Worm (Caenorhabditis elegans) whole organism, L4 larva: ENCODE results near the gene clc-11.

Experiments used
- R02D3.7 ChIP-seq: fragments of 150-350 bp; sonication (generic microtip); optimal IDR thresholded peaks from 3 replicates; lab custom pipeline; 2014; ENCODE audit warnings: missing biosample characterization, missing genetic modification characterization
- attf-4 ChIP-seq: sonication (generic microtip); optimal IDR thresholded peaks from 3 replicates; lab custom pipeline; 2017; ENCODE audit warnings: missing biosample characterization, missing genetic modification characterization
- ceh-20 ChIP-seq: fragments of 200-800 bp; sonication (Bioruptor generic); IDR thresholded peaks from 2 replicates; pipeline ENCODE4 v1.3.6; 2022; ENCODE audit warnings: missing genetic modification reagents, missing genetic modification characterization, missing compliant biosample characterization
- ceh-44 ChIP-seq: fragments of 200-800 bp; sonication (Bioruptor generic); IDR thresholded peaks from 2 replicates; pipeline ENCODE4 v1.3.6; 2022; ENCODE audit warnings: missing genetic modification reagents, missing genetic modification characterization, missing compliant biosample characterization
- ceh-62 ChIP-seq: sonication (generic microtip); optimal IDR thresholded peaks from 2 replicates; lab custom pipeline; 2017; ENCODE audit warnings: missing biosample characterization, missing genetic modification characterization
- ces-1 ChIP-seq: fragments of 150-350 bp; sonication (generic microtip); optimal IDR thresholded peaks from 4 replicates; lab custom pipeline; 2014; ENCODE audit warnings: missing biosample characterization, missing genetic modification reagents, missing genetic modification characterization
- cey-2 ChIP-seq: sonication (generic microtip); optimal IDR thresholded peaks from 3 replicates; lab custom pipeline; 2017; ENCODE audit warnings: missing genetic modification characterization, mild to moderate bottlenecking, missing compliant biosample characterization, antibody characterized with exemption, borderline replicate concordance; ENCODE audit not compliant: insufficient read depth
- dmd-6 ChIP-seq: fragments of 200-800 bp; sonication (Bioruptor generic); IDR thresholded peaks from 2 replicates; pipeline ENCODE4 v1.3.6; 2022; ENCODE audit warnings: missing genetic modification reagents, missing genetic modification characterization, missing compliant biosample characterization
- dmd-8 ChIP-seq: fragments of 200-800 bp; sonication (Bioruptor generic); IDR thresholded peaks from 2 replicates; pipeline ENCODE4 v1.3.6; 2022; ENCODE audit warnings: missing genetic modification characterization, missing compliant biosample characterization
- dmd-9 ChIP-seq: fragments of 200-800 bp; sonication (Bioruptor generic); IDR thresholded peaks from 2 replicates; pipeline ENCODE4 v1.3.6; 2022; ENCODE audit warnings: missing genetic modification reagents, missing genetic modification characterization, missing compliant biosample characterization
- dpl-1 ChIP-seq: fragments of 150-350 bp; optimal IDR thresholded peaks from 2 replicates; lab custom pipeline; 2014; ENCODE audit warnings: missing biosample characterization, missing genetic modification reagents, missing genetic modification characterization
- egl-27 ChIP-seq: sonication (generic microtip); optimal IDR thresholded peaks from 3 replicates; lab custom pipeline; 2017; ENCODE audit warnings: missing biosample characterization, missing genetic modification reagents, missing genetic modification characterization
- fkh-10 ChIP-seq: fragments of 150-350 bp; optimal IDR thresholded peaks from 2 replicates; lab custom pipeline; 2014; ENCODE audit warnings: missing biosample characterization, missing genetic modification reagents, missing genetic modification characterization
- fos-1 ChIP-seq: fragments of 150-350 bp; optimal IDR thresholded peaks from 2 replicates; lab custom pipeline; 2014; ENCODE audit warnings: missing biosample characterization, missing genetic modification characterization
- hlh-11 ChIP-seq: fragments of 200-800 bp; sonication (Bioruptor generic); optimal IDR thresholded peaks from 2 replicates; lab custom pipeline; 2018; ENCODE audit warnings: mild to moderate bottlenecking, missing genetic modification characterization, missing compliant biosample characterization
- hlh-30 ChIP-seq: sonication (generic microtip); optimal IDR thresholded peaks from 2 replicates; lab custom pipeline; 2017; ENCODE audit warnings: antibody characterized with exemption, mild to moderate bottlenecking, missing genetic modification characterization, missing compliant biosample characterization; ENCODE audit not compliant: insufficient read depth
- lin-1 ChIP-seq: fragments of 200-800 bp; sonication (Bioruptor generic); IDR thresholded peaks from 2 replicates; pipeline ENCODE4 v1.3.6; 2022; ENCODE audit warnings: missing genetic modification reagents, missing genetic modification characterization, missing compliant biosample characterization
- lin-13 ChIP-seq: fragments of 150-350 bp; optimal IDR thresholded peaks from 2 replicates; lab custom pipeline; 2014; ENCODE audit warnings: missing biosample characterization, missing genetic modification reagents, missing genetic modification characterization
- lin-38 ChIP-seq: fragments of 200-800 bp; sonication (Bioruptor generic); IDR thresholded peaks from 2 replicates; pipeline ENCODE4 v1.3.6; 2022; ENCODE audit warnings: missing genetic modification reagents, missing genetic modification characterization, missing compliant biosample characterization
- madf-9 ChIP-seq: fragments of 200-800 bp; sonication (Bioruptor generic); conservative IDR thresholded peaks from 2 replicates; pipeline ENCODE4 v1.3.6; 2022; ENCODE audit warnings: missing genetic modification reagents, missing genetic modification characterization, missing compliant biosample characterization
- mep-1 ChIP-seq: fragments of 150-350 bp; sonication (generic microtip); optimal IDR thresholded peaks from 3 replicates; lab custom pipeline; 2014; ENCODE audit warnings: missing biosample characterization, missing genetic modification characterization
- nhr-10 ChIP-seq: fragments of 150-350 bp; optimal IDR thresholded peaks from 2 replicates; lab custom pipeline; 2014; ENCODE audit warnings: missing biosample characterization, missing genetic modification characterization
- nhr-111 ChIP-seq: fragments of 200-800 bp; sonication (Bioruptor generic); optimal IDR thresholded peaks from 2 replicates; lab custom pipeline; 2018; ENCODE audit warnings: mild to moderate bottlenecking, missing genetic modification characterization, missing compliant biosample characterization
- nhr-25 ChIP-seq: sonication (generic microtip); optimal IDR thresholded peaks from 2 replicates; lab custom pipeline; 2017; ENCODE audit warnings: missing genetic modification characterization, mild to moderate bottlenecking, missing compliant biosample characterization, antibody characterized with exemption, moderate library complexity, borderline replicate concordance; ENCODE audit not compliant: insufficient read depth
- nhr-28 ChIP-seq: fragments of 150-350 bp; optimal IDR thresholded peaks from 2 replicates; lab custom pipeline; 2014; ENCODE audit warnings: missing biosample characterization, missing genetic modification characterization
- nhr-41 ChIP-seq: fragments of 200-800 bp; sonication (Bioruptor generic); IDR thresholded peaks from 2 replicates; pipeline ENCODE4 v1.3.6; 2022; ENCODE audit warnings: missing genetic modification reagents, missing genetic modification characterization, missing compliant biosample characterization
- nhr-76 ChIP-seq: fragments of 150-350 bp; optimal IDR thresholded peaks from 2 replicates; lab custom pipeline; 2014; ENCODE audit warnings: missing biosample characterization, missing genetic modification characterization
- nhr-77 ChIP-seq: fragments of 150-350 bp; optimal IDR thresholded peaks from 2 replicates; lab custom pipeline; 2014; ENCODE audit warnings: missing biosample characterization, missing genetic modification characterization
- pha-4 ChIP-seq, 2 experiments: fragments of 150-350 bp in 1 of 2; fragments of 200-800 bp in 1 of 2; sonication (Bioruptor generic) in 1 of 2; IDR thresholded peaks in 1 of 2; optimal IDR thresholded peaks in 1 of 2; 2 replicates each; pipeline versions ENCODE4 v1.3.6 to Lab custom; 2014 to 2022; ENCODE audit warnings: missing genetic modification characterization in 2 of 2, missing genetic modification reagents in 2 of 2, missing biosample characterization in 1 of 2, missing compliant biosample characterization in 1 of 2
- pqm-1 ChIP-seq: sonication (generic microtip); optimal IDR thresholded peaks from 2 replicates; lab custom pipeline; 2017; ENCODE audit warnings: missing biosample characterization, missing genetic modification characterization
- rbr-2 ChIP-seq: sonication (generic microtip); optimal IDR thresholded peaks from 2 replicates; lab custom pipeline; 2016; ENCODE audit warnings: missing genotype, missing genetic modification characterization, missing compliant biosample characterization
- saeg-2 ChIP-seq: fragments of 200-800 bp; sonication (Bioruptor generic); IDR thresholded peaks from 2 replicates; pipeline ENCODE4 v1.3.6; 2022; ENCODE audit warnings: missing genetic modification reagents, missing genetic modification characterization, missing compliant biosample characterization
- set-16 ChIP-seq: fragments of 200-800 bp; sonication (Bioruptor generic); IDR thresholded peaks from 2 replicates; pipeline ENCODE4 v1.3.6; 2022; ENCODE audit warnings: missing genetic modification reagents, missing genetic modification characterization, missing compliant biosample characterization
- snpc-1.2 ChIP-seq: fragments of 200-800 bp; sonication (Bioruptor generic); IDR thresholded peaks from 2 replicates; pipeline ENCODE4 v1.3.6; 2022; ENCODE audit warnings: missing genetic modification reagents, missing genetic modification characterization, missing compliant biosample characterization
- spr-3 ChIP-seq: fragments of 200-800 bp; sonication (Bioruptor generic); optimal IDR thresholded peaks from 2 replicates; lab custom pipeline; 2018; ENCODE audit warnings: mild to moderate bottlenecking, missing genetic modification characterization, missing compliant biosample characterization
- tag-97 ChIP-seq: fragments of 200-800 bp; sonication (Bioruptor generic); IDR thresholded peaks from 2 replicates; pipeline ENCODE4 v1.3.6; 2022; ENCODE audit warnings: missing genetic modification characterization, missing compliant biosample characterization
- unc-39 ChIP-seq: sonication (generic microtip); optimal IDR thresholded peaks from 2 replicates; lab custom pipeline; 2017; ENCODE audit warnings: missing biosample characterization, missing genetic modification characterization
- unc-62 ChIP-seq, 3 experiments: fragments of 150-350 bp in 1 of 3; sonication (generic microtip); optimal IDR thresholded peaks in 2 of 3; peaks in 1 of 3; 1 replicate in 1 of 3; 2 replicates in 2 of 3; lab custom pipeline; 2014 to 2017; ENCODE audit warnings: missing biosample characterization in 3 of 3, missing genetic modification characterization in 3 of 3, missing genetic modification reagents in 3 of 3, missing genotype in 1 of 3
- vab-7 ChIP-seq: fragments of 200-800 bp; sonication (Bioruptor generic); IDR thresholded peaks from 2 replicates; pipeline ENCODE4 v1.3.6; 2022; ENCODE audit warnings: missing genetic modification reagents, missing genetic modification characterization, missing compliant biosample characterization
- zfp-3 ChIP-seq: fragments of 200-800 bp; sonication (Bioruptor generic); conservative IDR thresholded peaks from 2 replicates; pipeline ENCODE4 v1.3.6; 2022; ENCODE audit warnings: missing genetic modification reagents, missing genetic modification characterization, missing compliant biosample characterization

The clc-11 gene

DNA sequence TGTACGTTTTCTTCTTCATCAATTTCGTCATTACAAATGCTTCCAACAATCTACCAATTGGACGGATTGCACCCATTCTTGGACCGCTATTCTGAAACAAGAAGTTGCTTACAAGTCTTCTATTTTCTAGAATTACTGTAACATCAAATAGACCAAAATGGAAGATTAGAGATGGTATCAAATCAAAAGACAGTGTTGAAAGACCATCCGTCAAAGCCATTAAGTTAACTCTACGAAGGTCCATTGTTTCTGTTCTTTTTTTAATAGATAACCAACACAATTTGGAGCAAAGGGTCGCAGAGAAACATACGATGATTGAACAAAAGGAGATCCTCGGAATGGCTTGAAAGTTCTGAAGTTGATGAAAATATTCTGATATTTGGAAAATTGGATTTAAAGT is 5.6 kb upstream of the clc-11 start:
- TF ChIP-seq unc-62 (GFP tag; optimal IDR thresholded peaks at IDR 0.05 in 1 of 2; lab: Kevin White, UChicago) = peak in 1 of 2 experiments; percentile 91
- TF ChIP-seq unc-62 (tag; optimal IDR thresholded peaks at IDR 0.05; lab: Kevin White, UChicago) = no peak
- TF ChIP-seq nhr-28 (tag; lab: Kevin White, UChicago) = no peak

- no peak for TF ChIP-seq pha-4 (GFP tag; IDR thresholded peaks at IDR 0.05; lab: Robert Waterston, UW)
- no peak for TF ChIP-seq pha-4 (tag; optimal IDR thresholded peaks at IDR 0.05; lab: Kevin White, UChicago)
- TF ChIP-seq nhr-77 (tag; lab: Kevin White, UChicago) = peak; percentile 41
- TF ChIP-seq egl-27 = no peak
- TF ChIP-seq unc-62 (GFP tag; optimal IDR thresholded peaks at IDR 0.05 in 1 of 2; lab: Kevin White, UChicago) = peak in 1 of 2 experiments; percentile 4
- TF ChIP-seq unc-62 (tag; optimal IDR thresholded peaks at IDR 0.05; lab: Kevin White, UChicago) = no peak
- peak; percentile 66 for TF ChIP-seq nhr-28 (tag; lab: Kevin White, UChicago)
- peak; percentile 52; the same call in 1 of the 2 replicates for TF ChIP-seq dmd-6 (GFP tag; lab: Robert Waterston, UW)
- peak; percentile 42 for TF ChIP-seq pqm-1 (tag; lab: Kevin White, UChicago)
These were observed 3.7 kb upstream of the clc-11 start, which contains the start of gene fbxa-88 for ce11 chrV:16143066-16143581. fbxa-88 (minus strand) TSS chrV:16143116.

DNA sequence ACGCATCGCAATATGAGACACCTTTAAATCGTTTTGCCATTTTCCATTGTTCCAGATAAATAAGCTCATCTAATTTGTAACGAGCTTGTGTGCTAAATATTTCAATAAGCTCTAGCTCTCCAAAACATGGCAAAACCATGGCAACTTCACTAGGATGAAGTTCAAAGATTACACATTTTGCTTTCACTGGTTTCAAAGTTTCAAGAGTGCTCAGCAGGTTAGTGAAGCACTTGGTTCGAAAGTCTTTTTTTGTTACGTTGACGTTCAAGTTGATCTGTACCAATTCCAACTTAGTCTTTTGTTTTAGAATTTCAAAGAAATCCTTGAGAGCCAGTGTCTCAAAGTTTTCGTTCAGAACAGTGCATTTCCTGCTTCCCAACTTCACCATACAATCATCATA is 2.9 kb upstream of the clc-11 start, which contains the start of gene fbxa-18:
Gene fbxa-18 (plus strand): TSS at position 301 of the 400 bp plus-strand sequence.
- no peak for TF ChIP-seq unc-39
- no peak for TF ChIP-seq fkh-10 (GFP tag; lab: Kevin White, UChicago)
- TF ChIP-seq mep-1 = no peak
- TF ChIP-seq nhr-28 (tag; lab: Kevin White, UChicago) = no peak
- TF ChIP-seq madf-9 (GFP tag; lab: Robert Waterston, UW) = no peak
- TF ChIP-seq ces-1 = no peak
- no peak for TF ChIP-seq snpc-1.2 (GFP tag; lab: Robert Waterston, UW)
- TF ChIP-seq R02D3.7 (tag; lab: Kevin White, UChicago) = no peak
- TF ChIP-seq vab-7 (GFP tag; lab: Robert Waterston, UW) = no peak
- no peak for TF ChIP-seq ceh-44 (GFP tag; lab: Robert Waterston, UW)
- TF ChIP-seq cey-2 = no peak
- no peak for TF ChIP-seq dpl-1 (GFP tag; lab: Kevin White, UChicago)
- TF ChIP-seq nhr-10 (tag; lab: Kevin White, UChicago) = no peak
- TF ChIP-seq spr-3 (GFP tag; lab: Kevin White, UChicago) = no peak

DNA sequence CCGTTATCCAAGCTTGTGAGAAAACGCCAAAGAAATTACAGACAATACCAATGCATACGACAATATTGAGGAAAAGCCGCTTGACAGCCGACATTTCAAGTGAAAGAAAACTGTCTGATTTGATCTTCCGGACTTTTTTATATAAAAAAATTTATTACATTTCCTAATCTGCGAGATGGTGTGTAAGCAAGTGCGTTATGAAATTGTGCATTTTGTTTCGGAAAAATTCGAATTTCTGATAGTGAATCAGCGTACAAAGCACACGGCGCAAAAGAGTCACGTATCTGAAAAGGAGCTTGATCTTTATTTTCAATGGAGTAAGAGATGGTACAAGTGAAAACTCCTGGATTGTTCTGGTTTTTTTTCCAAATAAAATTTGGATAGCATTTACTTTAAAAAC is 1.6 kb upstream of the clc-11 start, which contains the start of gene clc-32:
Gene clc-32 (minus strand): TSS at position 101 of the 400 bp plus-strand sequence.
- TF ChIP-seq set-16 (GFP tag; lab: Robert Waterston, UW) (no peak), nhr-76 (no peak), lin-13 (no peak), saeg-2 (GFP tag; lab: Robert Waterston, UW) (no peak), dmd-8 (GFP tag; lab: Robert Waterston, UW) (no peak), fos-1 (tag; lab: Kevin White, UChicago) (no peak), attf-4 (tag; lab: Kevin White, UChicago) (no peak), hlh-11 (tag; lab: Kevin White, UChicago) (no peak), ceh-62 (tag; lab: Kevin White, UChicago) (no peak), tag-97 (GFP tag; lab: Robert Waterston, UW) (no peak), lin-38 (GFP tag; lab: Robert Waterston, UW) (no peak), nhr-25 (tag; lab: Kevin White, UChicago) (no peak), nhr-41 (no peak), hlh-30 (no peak), dmd-9 (no peak), zfp-3 (GFP tag; lab: Robert Waterston, UW) (no peak), nhr-111 (GFP tag; lab: Kevin White, UChicago) (no peak), rbr-2 (no peak), lin-1 (GFP tag; lab: Robert Waterston, UW) (no peak), ceh-20 (GFP tag; lab: Robert Waterston, UW) (no peak)
